Fruit fly (Drosophila melanogaster) whole organism, embryonic: Measurements from ENCODE around the gene smid.

ENCODE experiments used
- Atf-2 ChIP-seq: fragments of 200-800 bp; sonication (Bioruptor generic); optimal IDR thresholded peaks from 2 replicates; lab custom pipeline; 2016; ENCODE audit warnings: missing biosample characterization, missing genetic modification characterization
- Atf6 ChIP-seq: fragments of 200-800 bp; sonication (Bioruptor generic); IDR thresholded peaks from 2 replicates; pipeline ENCODE4 v1.3.6; 2022; ENCODE audit warnings: missing biosample characterization, missing genetic modification characterization
- CG1024 ChIP-seq: fragments of 200-800 bp; sonication (Bioruptor generic); IDR thresholded peaks from 2 replicates; pipeline ENCODE4 v1.3.6; 2022; ENCODE audit warnings: missing biosample characterization, missing genetic modification characterization
- CG10267 ChIP-seq: fragments of 200-800 bp; sonication (Bioruptor generic); optimal IDR thresholded peaks from 2 replicates; lab custom pipeline; 2018; ENCODE audit warnings: missing biosample characterization, mild to moderate bottlenecking, missing genetic modification characterization, moderate library complexity
- CG10274 ChIP-seq: fragments of 200-800 bp; sonication (Bioruptor generic); optimal IDR thresholded peaks from 3 replicates; lab custom pipeline; 2017; ENCODE audit warnings: missing biosample characterization, mild to moderate bottlenecking, missing genetic modification characterization
- CG11247 ChIP-seq: fragments of 200-800 bp; sonication (Bioruptor generic); IDR thresholded peaks from 2 replicates; pipeline ENCODE4 v1.3.6; 2022; ENCODE audit warnings: missing biosample characterization, missing genetic modification characterization
- CG12071 ChIP-seq: fragments of 200-800 bp; sonication (Bioruptor generic); optimal IDR thresholded peaks from 3 replicates; lab custom pipeline; 2018; ENCODE audit warnings: missing biosample characterization, mild to moderate bottlenecking, missing genetic modification characterization
- CG14710 ChIP-seq: fragments of 200-800 bp; sonication (Bioruptor generic); optimal IDR thresholded peaks from 3 replicates; lab custom pipeline; 2019; ENCODE audit warnings: missing biosample characterization, mild to moderate bottlenecking, missing genetic modification characterization, moderate library complexity
- CG15269 ChIP-seq: fragments of 200-800 bp; sonication (Bioruptor generic); optimal IDR thresholded peaks from 2 replicates; lab custom pipeline; 2018; ENCODE audit warnings: missing biosample characterization, mild to moderate bottlenecking, missing genetic modification characterization, moderate library complexity
- CG15601 ChIP-seq: fragments of 200-800 bp; sonication (Bioruptor generic); optimal IDR thresholded peaks from 3 replicates; lab custom pipeline; 2019; ENCODE audit warnings: missing biosample characterization, mild to moderate bottlenecking, missing genetic modification characterization, moderate library complexity
- CG17186 ChIP-seq: fragments of 200-800 bp; sonication (Bioruptor generic); optimal IDR thresholded peaks from 3 replicates; lab custom pipeline; 2017; ENCODE audit warnings: missing biosample characterization, missing genetic modification reagents, missing genetic modification characterization
- CG1792 ChIP-seq: fragments of 200-800 bp; sonication (Bioruptor generic); optimal IDR thresholded peaks from 2 replicates; lab custom pipeline; 2016; ENCODE audit warnings: missing biosample characterization, missing genetic modification characterization
- CG2120 ChIP-seq: fragments of 200-800 bp; sonication (Bioruptor generic); optimal IDR thresholded peaks from 3 replicates; lab custom pipeline; 2016; ENCODE audit warnings: missing biosample characterization, missing genetic modification characterization
- CG2889 ChIP-seq: fragments of 200-800 bp; sonication (Bioruptor generic); IDR thresholded peaks from 3 replicates; pipeline ENCODE4 v1.3.6; 2022; ENCODE audit warnings: missing biosample characterization, missing genetic modification characterization
- CG31441 ChIP-seq: fragments of 200-800 bp; sonication (Bioruptor generic); IDR thresholded peaks from 2 replicates; pipeline ENCODE4 v1.3.6; 2022; ENCODE audit warnings: missing biosample characterization, missing genetic modification characterization
- CG3407 ChIP-seq: fragments of 200-800 bp; sonication (Bioruptor generic); optimal IDR thresholded peaks from 2 replicates; lab custom pipeline; 2018; ENCODE audit warnings: missing biosample characterization, mild to moderate bottlenecking, missing genetic modification characterization
- CG3995 ChIP-seq: fragments of 200-800 bp; sonication (Bioruptor generic); optimal IDR thresholded peaks from 3 replicates; lab custom pipeline; 2016; ENCODE audit warnings: missing biosample characterization, missing genetic modification characterization
- CG4424 ChIP-seq: fragments of 200-800 bp; sonication (Bioruptor generic); optimal IDR thresholded peaks from 3 replicates; lab custom pipeline; 2016; ENCODE audit warnings: missing biosample characterization, missing genetic modification characterization
- CG6689 ChIP-seq: fragments of 200-800 bp; sonication (Bioruptor generic); IDR thresholded peaks from 2 replicates; pipeline ENCODE4 v1.3.6; 2022; ENCODE audit warnings: missing biosample characterization, missing genetic modification characterization
- HLH54F ChIP-seq: fragments of 200-800 bp; sonication (Bioruptor generic); optimal IDR thresholded peaks from 3 replicates; lab custom pipeline; 2016; ENCODE audit warnings: missing biosample characterization, missing genetic modification characterization
- Hr78 ChIP-seq, 2 experiments: fragments of 200-800 bp in 1 of 2; fragments of >200 bp in 1 of 2; sonication (Bioruptor generic) in 1 of 2; optimal IDR thresholded peaks; 2 replicates each; lab custom pipeline; 2017 to 2019; ENCODE audit warnings: missing biosample characterization in 2 of 2, missing genetic modification characterization in 2 of 2, mild to moderate bottlenecking in 1 of 2, moderate library complexity in 1 of 2
- MESR4 ChIP-seq: fragments of 200-800 bp; sonication (Bioruptor generic); optimal IDR thresholded peaks from 2 replicates; lab custom pipeline; 2018; ENCODE audit warnings: missing biosample characterization, mild to moderate bottlenecking, missing genetic modification characterization, moderate library complexity
- Med ChIP-seq: fragments of 200-800 bp; sonication (Bioruptor generic); peaks from one replicate; lab custom pipeline; 2016; ENCODE audit warnings: missing biosample characterization, missing genetic modification characterization, mild to moderate bottlenecking, inconsistent platforms, moderate library complexity
- NFAT ChIP-seq: fragments of 200-800 bp; sonication (Bioruptor generic); IDR thresholded peaks from 2 replicates; pipeline ENCODE4 v1.3.6; 2022; ENCODE audit warnings: missing biosample characterization, missing genetic modification characterization
- Neu2 ChIP-seq: fragments of 200-800 bp; sonication (Bioruptor generic); optimal IDR thresholded peaks from 3 replicates; lab custom pipeline; 2016; ENCODE audit warnings: missing biosample characterization, missing genetic modification characterization, borderline replicate concordance
- Nf-YA ChIP-seq: fragments of 200-800 bp; sonication (Bioruptor generic); IDR thresholded peaks from 2 replicates; pipeline ENCODE4 v1.3.6; 2022; ENCODE audit warnings: missing biosample characterization, missing genetic modification characterization
- Rfx ChIP-seq: fragments of 200-800 bp; sonication (Bioruptor generic); IDR thresholded peaks from 2 replicates; pipeline ENCODE4 v1.3.6; 2022; ENCODE audit warnings: missing biosample characterization, missing genetic modification characterization
- Scr ChIP-seq: fragments of 200-800 bp; sonication (Bioruptor generic); IDR thresholded peaks from 2 replicates; pipeline ENCODE4 v1.3.6; 2022; ENCODE audit warnings: missing biosample characterization, missing genetic modification characterization; ENCODE audit not compliant: partially characterized antibody
- aop ChIP-seq: fragments of 200-800 bp; sonication (Bioruptor generic); IDR thresholded peaks from 2 replicates; pipeline ENCODE4 v1.3.6; 2022; ENCODE audit warnings: missing biosample characterization, missing genetic modification characterization
- btn ChIP-seq: fragments of 200-800 bp; sonication (Bioruptor generic); optimal IDR thresholded peaks from 2 replicates; lab custom pipeline; 2016; ENCODE audit warnings: missing biosample characterization, missing genetic modification characterization
- cad ChIP-seq: fragments of >200 bp; optimal IDR thresholded peaks from 2 replicates; lab custom pipeline; 2017; ENCODE audit warnings: missing biosample characterization, missing genetic modification characterization
- chif ChIP-seq, 2 experiments: fragments of 200-800 bp; sonication (Bioruptor generic); optimal IDR thresholded peaks; 3 replicates each; lab custom pipeline; 2016; ENCODE audit warnings: missing biosample characterization in 2 of 2, missing genetic modification characterization in 2 of 2
- cwo ChIP-seq: fragments of 200-800 bp; sonication (Bioruptor generic); optimal IDR thresholded peaks from 3 replicates; lab custom pipeline; 2017; ENCODE audit warnings: missing biosample characterization, missing genetic modification characterization, mild to moderate bottlenecking, moderate library complexity, missing genetic modification reagents
- danr ChIP-seq: fragments of 200-800 bp; sonication (Bioruptor generic); IDR thresholded peaks from 2 replicates; pipeline ENCODE4 v1.3.6; 2022; ENCODE audit warnings: missing biosample characterization, missing genetic modification characterization
- disco-r ChIP-seq: fragments of 200-800 bp; sonication (Bioruptor generic); optimal IDR thresholded peaks from 2 replicates; lab custom pipeline; 2016; ENCODE audit warnings: missing biosample characterization, missing genetic modification characterization
- dmrt99B ChIP-seq: fragments of 200-800 bp; sonication (Bioruptor generic); optimal IDR thresholded peaks from 2 replicates; lab custom pipeline; 2018; ENCODE audit warnings: missing biosample characterization, mild to moderate bottlenecking, missing genetic modification characterization, moderate library complexity
- ewg ChIP-seq: fragments of 200-800 bp; sonication (Bioruptor generic); optimal IDR thresholded peaks from 3 replicates; lab custom pipeline; 2017; ENCODE audit warnings: mild to moderate bottlenecking, missing biosample characterization, missing genetic modification reagents, missing genetic modification characterization
- ham ChIP-seq: fragments of 200-800 bp; sonication (Bioruptor generic); IDR thresholded peaks from 2 replicates; pipeline ENCODE4 v1.3.6; 2022; ENCODE audit warnings: missing biosample characterization, missing genetic modification characterization
- hkb ChIP-seq, 2 experiments: fragments of 200-800 bp in 1 of 2; fragments of >200 bp in 1 of 2; sonication (Bioruptor generic) in 1 of 2; IDR thresholded peaks in 1 of 2; optimal IDR thresholded peaks in 1 of 2; 2 replicates each; pipeline versions ENCODE4 v1.3.6 to Lab custom; 2017 to 2022; ENCODE audit warnings: missing biosample characterization in 1 of 2, missing genetic modification characterization in 1 of 2
- mam ChIP-seq: fragments of 200-800 bp; sonication (Bioruptor generic); optimal IDR thresholded peaks from 3 replicates; lab custom pipeline; 2016; ENCODE audit warnings: missing biosample characterization, missing genetic modification characterization
- mld ChIP-seq: fragments of 200-800 bp; sonication (Bioruptor generic); IDR thresholded peaks from 3 replicates; pipeline ENCODE4 v1.3.6; 2022; ENCODE audit warnings: missing biosample characterization, missing genetic modification characterization; ENCODE audit not compliant: partially characterized antibody
- p53 ChIP-seq: fragments of 200-800 bp; sonication (Bioruptor generic); optimal IDR thresholded peaks from 2 replicates; lab custom pipeline; 2016; ENCODE audit warnings: missing biosample characterization, missing genetic modification characterization
- pfk ChIP-seq: fragments of 200-800 bp; sonication (Bioruptor generic); optimal IDR thresholded peaks from 2 replicates; lab custom pipeline; 2018; ENCODE audit warnings: missing biosample characterization, mild to moderate bottlenecking, missing genetic modification characterization, moderate library complexity
- phol ChIP-seq: fragments of 200-800 bp; sonication (Bioruptor generic); optimal IDR thresholded peaks from 3 replicates; lab custom pipeline; 2018; ENCODE audit warnings: missing biosample characterization, mild to moderate bottlenecking, missing genetic modification characterization, moderate library complexity
- ranshi ChIP-seq: fragments of 200-800 bp; sonication (Bioruptor generic); IDR thresholded peaks from 2 replicates; pipeline ENCODE4 v1.3.6; 2022; ENCODE audit warnings: missing biosample characterization, missing genetic modification characterization
- repo ChIP-seq: fragments of 200-800 bp; sonication (Bioruptor generic); optimal IDR thresholded peaks from 2 replicates; lab custom pipeline; 2016; ENCODE audit warnings: missing biosample characterization, missing genetic modification characterization
- seq ChIP-seq: fragments of 200-800 bp; sonication (Bioruptor generic); IDR thresholded peaks from 2 replicates; pipeline ENCODE4 v1.3.6; 2022; ENCODE audit warnings: missing biosample characterization, missing genetic modification characterization
- sob ChIP-seq: fragments of 200-800 bp; sonication (Bioruptor generic); IDR thresholded peaks from 2 replicates; pipeline ENCODE4 v1.3.6; 2022; ENCODE audit warnings: missing biosample characterization, missing genetic modification characterization
- tll ChIP-seq, 2 experiments: fragments of 200-800 bp in 1 of 2; fragments of >200 bp in 1 of 2; sonication (Bioruptor generic) in 1 of 2; optimal IDR thresholded peaks; 2 replicates each; lab custom pipeline; 2017 to 2019; ENCODE audit warnings: missing biosample characterization in 2 of 2, missing genetic modification characterization in 2 of 2, mild to moderate bottlenecking in 1 of 2, moderate library complexity in 1 of 2
- vvl ChIP-seq: fragments of 200-800 bp; sonication (Bioruptor generic); IDR thresholded peaks from 2 replicates; pipeline ENCODE4 v1.3.6; 2022; ENCODE audit warnings: missing biosample characterization, missing genetic modification characterization
- zf30C ChIP-seq: fragments of 200-800 bp; sonication (Bioruptor generic); optimal IDR thresholded peaks from 3 replicates; lab custom pipeline; 2018; ENCODE audit warnings: missing biosample characterization, mild to moderate bottlenecking, missing genetic modification characterization

The smid gene

dm6 chr3L:7338786-7339185 is 42.6 kb upstream of the smid start (continued):
- TF ChIP-seq cad (GFP tag; lab: Kevin White, UChicago) (no peak), ewg (GFP tag; lab: Kevin White, UChicago) (no peak), Atf6 (GFP tag; lab: Robert Waterston, UW) (no peak), CG15269 (tag; lab: Kevin White, UChicago) (no peak), MESR4 (GFP tag; lab: Kevin White, UChicago) (peak; percentile 44), CG31441 (GFP tag; lab: Robert Waterston, UW) (no peak), ham (GFP tag; lab: Robert Waterston, UW) (no peak), CG10274 (no peak), dmrt99B (no peak), CG2889 (GFP tag; lab: Robert Waterston, UW) (no peak), Hr78 (GFP tag; optimal IDR thresholded peaks at IDR 0.05; lab: Kevin White, UChicago) (no peak), p53 (GFP tag; lab: Kevin White, UChicago) (no peak), phol (tag; lab: Kevin White, UChicago) (no peak), cwo (GFP tag; lab: Kevin White, UChicago) (no peak), Nf-YA (GFP tag; lab: Robert Waterston, UW) (no peak), hkb (optimal IDR thresholded peaks at IDR 0.05; lab: Kevin White, UChicago) (no peak), hkb (GFP tag; IDR thresholded peaks at IDR 0.05; lab: Robert Waterston, UW) (no peak), tll (GFP tag; optimal IDR thresholded peaks at IDR 0.05; lab: Kevin White, UChicago) (no peak), danr (GFP tag; lab: Robert Waterston, UW) (no peak), vvl (GFP tag; lab: Robert Waterston, UW) (0 out of 2 replicates have a peak, but pooled peaks have one; percentile 18), NFAT (GFP tag; lab: Robert Waterston, UW) (peak; percentile 36; the same call in 1 of the 2 replicates), disco-r (GFP tag; lab: Kevin White, UChicago) (no peak), Scr (0 out of 2 replicates have a peak, but pooled peaks have one; percentile 13), CG3407 (GFP tag; lab: Kevin White, UChicago) (no peak), HLH54F (GFP tag; lab: Kevin White, UChicago) (no peak), CG11247 (GFP tag; lab: Robert Waterston, UW) (0 out of 2 replicates have a peak, but pooled peaks have one; percentile 16), Med (GFP tag; lab: Kevin White, UChicago) (peak; percentile 84), aop (GFP tag; lab: Robert Waterston, UW) (no peak), CG1024 (no peak), chif (GFP tag; optimal IDR thresholded peaks at IDR 0.05; lab: Kevin White, UChicago) (no peak), Atf-2 (no peak), CG17186 (GFP tag; lab: Kevin White, UChicago) (no peak), zf30C (GFP tag; lab: Kevin White, UChicago) (no peak), CG4424 (GFP tag; lab: Kevin White, UChicago) (no peak), Neu2 (GFP tag; lab: Kevin White, UChicago) (no peak), CG2120 (GFP tag; lab: Kevin White, UChicago) (peak; percentile 38), CG10267 (peak; percentile 88), CG6689 (no peak), mld (GFP tag; lab: Robert Waterston, UW) (no peak), mam (GFP tag; lab: Kevin White, UChicago) (no peak), sob (GFP tag; lab: Robert Waterston, UW) (peak; percentile 12; the same call in 1 of the 2 replicates), CG12071 (GFP tag; lab: Kevin White, UChicago) (no peak), CG3995 (peak; percentile 65), ranshi (GFP tag; lab: Robert Waterston, UW) (no peak), CG1792 (no peak), pfk (GFP tag; lab: Kevin White, UChicago) (no peak), CG15601 (no peak), CG14710 (no peak), Rfx (GFP tag; lab: Robert Waterston, UW) (peak; percentile 43; the same call in 1 of the 2 replicates), repo (no peak), seq (GFP tag; lab: Robert Waterston, UW) (no peak), btn (no peak)
